Worm (Caenorhabditis elegans): ENCODE measurements around the gene twk-39.
"Not testable (repeated sequence)": the region's sequence is repeated elsewhere in the genome, so short reads cannot be mapped to it uniquely, and the experiment has no call there.

ce11 chrIII:11792295-11793256 lies 3.0 kb upstream of the twk-39 start, which contains the start of gene C24H11.2:
- TF ChIP-seq sea-2 (GFP tag; optimal IDR thresholded peaks at IDR 0.05); ama-1 (optimal IDR thresholded peaks at IDR 0.05); egl-27 (tag; optimal IDR thresholded peaks at IDR 0.05); nhr-76 (tag; optimal IDR thresholded peaks at IDR 0.05); fos-1 (tag; optimal IDR thresholded peaks at IDR 0.05); ZK546.5 (tag; optimal IDR thresholded peaks at IDR 0.05); fkh-2 (tag; optimal IDR thresholded peaks at IDR 0.05); ztf-4 (tag; optimal IDR thresholded peaks at IDR 0.05); lin-15B (tag; optimal IDR thresholded peaks at IDR 0.05); mdl-1 (tag; optimal IDR thresholded peaks at IDR 0.05): not testable (repeated sequence)
- TF ChIP-seq snpc-4 (tag; optimal IDR thresholded peaks at IDR 0.05) (peak; percentile 71), pha-4 (tag; optimal IDR thresholded peaks at IDR 0.05) (peak; percentile 51), elt-2 (tag; optimal IDR thresholded peaks at IDR 0.05) (peak; percentile 19)

All from whole organism, L3 larva.